Worm (Caenorhabditis elegans): ENCODE data around the gene frpr-5.

DNA sequence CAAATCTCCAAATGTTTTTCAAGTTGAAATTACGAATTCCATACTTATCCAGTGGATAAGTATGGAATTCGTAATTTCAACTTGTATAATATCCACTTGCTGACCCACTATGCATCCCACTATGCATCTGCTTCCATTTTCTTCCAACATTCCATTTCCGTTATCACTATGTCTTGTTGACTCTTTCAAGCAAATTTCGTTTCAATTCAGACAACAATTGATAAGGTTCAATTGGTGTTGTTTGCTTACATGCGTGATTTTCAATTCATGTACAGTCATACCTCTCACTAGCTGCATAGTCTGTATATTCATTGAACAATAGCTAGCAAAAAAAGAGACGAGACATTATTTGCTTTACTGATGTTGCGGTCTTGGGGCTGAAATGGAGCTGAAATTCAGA, 40.9 kb upstream of the frpr-5 start:
- TF ChIP-seq unc-39 (tag; optimal IDR thresholded peaks at IDR 0.05) (no peak), ceh-39 (tag; optimal IDR thresholded peaks at IDR 0.05) (no peak), elt-3 (tag; optimal IDR thresholded peaks at IDR 0.05) (no peak), nhr-28 (tag; optimal IDR thresholded peaks at IDR 0.05) (no peak), unc-62 (GFP tag; optimal IDR thresholded peaks at IDR 0.05) (no peak), blmp-1 (tag; optimal IDR thresholded peaks at IDR 0.05) (no peak), nhr-76 (tag; optimal IDR thresholded peaks at IDR 0.05) (no peak)
